Fruit fly (Drosophila melanogaster) whole organism, embryonic: ENCODE data around the gene CG31021.

Experiments used
- Aef1 ChIP-seq: fragments of 200-800 bp; sonication (Bioruptor generic); IDR thresholded peaks from 3 replicates; pipeline ENCODE4 v1.3.6; 2022; ENCODE audit warnings: missing biosample characterization, missing genetic modification characterization
- C15 ChIP-seq: fragments of 200-800 bp; sonication (Bioruptor generic); IDR thresholded peaks from 3 replicates; pipeline ENCODE4 v1.3.6; 2022; ENCODE audit warnings: missing biosample characterization, missing genetic modification characterization
- CG10366 ChIP-seq: fragments of 200-800 bp; sonication (Bioruptor generic); IDR thresholded peaks from 2 replicates; pipeline ENCODE4 v1.3.6; 2022; ENCODE audit warnings: missing biosample characterization, missing genetic modification characterization
- CG11085 ChIP-seq: fragments of 200-800 bp; sonication (Bioruptor generic); IDR thresholded peaks from 2 replicates; pipeline ENCODE4 v1.3.6; 2022; ENCODE audit warnings: missing biosample characterization, missing genetic modification characterization
- CG11696 ChIP-seq: fragments of 200-800 bp; sonication (Bioruptor generic); IDR thresholded peaks from 2 replicates; pipeline ENCODE4 v1.3.6; 2022; ENCODE audit warnings: missing biosample characterization, missing genetic modification characterization
- CG12236 ChIP-seq: fragments of 200-800 bp; sonication (Bioruptor generic); optimal IDR thresholded peaks from 2 replicates; lab custom pipeline; 2016; ENCODE audit warnings: missing biosample characterization, missing genetic modification characterization
- CG13123 ChIP-seq: fragments of 200-800 bp; sonication (Bioruptor generic); optimal IDR thresholded peaks from 2 replicates; lab custom pipeline; 2016; ENCODE audit warnings: missing biosample characterization, missing genetic modification characterization
- CG13624 ChIP-seq: fragments of 200-800 bp; sonication (Bioruptor generic); optimal IDR thresholded peaks from 2 replicates; lab custom pipeline; 2016; ENCODE audit warnings: missing biosample characterization, missing genetic modification characterization
- CG14860 ChIP-seq: fragments of 200-800 bp; sonication (Bioruptor generic); IDR thresholded peaks from 3 replicates; pipeline ENCODE4 v1.3.6; 2022; ENCODE audit warnings: missing biosample characterization, missing genetic modification characterization; ENCODE audit not compliant: partially characterized antibody
- CG15696 ChIP-seq: fragments of 200-800 bp; sonication (Bioruptor generic); optimal IDR thresholded peaks from 2 replicates; lab custom pipeline; 2019; ENCODE audit warnings: missing biosample characterization, mild to moderate bottlenecking, missing genetic modification characterization, moderate library complexity
- CG16779 ChIP-seq: fragments of 200-800 bp; sonication (Bioruptor generic); IDR thresholded peaks from 2 replicates; pipeline ENCODE4 v1.3.6; 2022; ENCODE audit warnings: missing biosample characterization, missing genetic modification characterization
- CG16863 ChIP-seq: fragments of 200-800 bp; sonication (Bioruptor generic); optimal IDR thresholded peaks from 3 replicates; lab custom pipeline; 2016; ENCODE audit warnings: missing biosample characterization, missing genetic modification characterization
- CG17328 ChIP-seq: fragments of 200-800 bp; sonication (Bioruptor generic); IDR thresholded peaks from 2 replicates; pipeline ENCODE4 v1.3.6; 2022; ENCODE audit warnings: missing biosample characterization, missing genetic modification characterization
- CG18619 ChIP-seq: fragments of 200-800 bp; sonication (Bioruptor generic); optimal IDR thresholded peaks from 3 replicates; lab custom pipeline; 2017; ENCODE audit warnings: missing biosample characterization, mild to moderate bottlenecking, missing genetic modification characterization
- CG2120 ChIP-seq: fragments of 200-800 bp; sonication (Bioruptor generic); optimal IDR thresholded peaks from 3 replicates; lab custom pipeline; 2016; ENCODE audit warnings: missing biosample characterization, missing genetic modification characterization
- CG2712 ChIP-seq: fragments of 200-800 bp; optimal IDR thresholded peaks from 3 replicates; lab custom pipeline; 2019; ENCODE audit warnings: missing biosample characterization, mild to moderate bottlenecking, missing genetic modification characterization, moderate library complexity
- CG2889 ChIP-seq: fragments of 200-800 bp; sonication (Bioruptor generic); IDR thresholded peaks from 3 replicates; pipeline ENCODE4 v1.3.6; 2022; ENCODE audit warnings: missing biosample characterization, missing genetic modification characterization
- CG3281 ChIP-seq: fragments of 200-800 bp; sonication (Bioruptor generic); optimal IDR thresholded peaks from 3 replicates; lab custom pipeline; 2017; ENCODE audit warnings: missing biosample characterization, mild to moderate bottlenecking, missing genetic modification characterization
- CG33213 ChIP-seq: fragments of 200-800 bp; sonication (Bioruptor generic); optimal IDR thresholded peaks from 3 replicates; lab custom pipeline; 2016; ENCODE audit warnings: missing biosample characterization, missing genetic modification characterization
- CG33557 ChIP-seq: fragments of 200-800 bp; sonication (Bioruptor generic); optimal IDR thresholded peaks from 2 replicates; lab custom pipeline; 2019; ENCODE audit warnings: missing biosample characterization, mild to moderate bottlenecking, missing genetic modification characterization, moderate library complexity
- CG8290 ChIP-seq, 3 experiments: fragments of 200-800 bp; sonication (Bioruptor generic); optimal IDR thresholded peaks; 2 replicates each; lab custom pipeline; 2016 to 2019; ENCODE audit warnings: missing biosample characterization in 3 of 3, missing genetic modification characterization in 3 of 3, mild to moderate bottlenecking in 2 of 3, moderate library complexity in 1 of 3
- CG8388 ChIP-seq: fragments of 200-800 bp; sonication (Bioruptor generic); optimal IDR thresholded peaks from 2 replicates; lab custom pipeline; 2019; ENCODE audit warnings: missing biosample characterization, mild to moderate bottlenecking, missing genetic modification characterization, moderate library complexity
- E2f1 ChIP-seq: fragments of 200-800 bp; sonication (Bioruptor generic); IDR thresholded peaks from 2 replicates; pipeline ENCODE4 v1.3.6; 2022; ENCODE audit warnings: missing biosample characterization, missing genetic modification characterization
- Eip74EF ChIP-seq, 2 experiments: fragments of 200-800 bp in 1 of 2; fragments of >200 bp in 1 of 2; sonication (Bioruptor generic) in 1 of 2; optimal IDR thresholded peaks; 2 replicates each; lab custom pipeline; 2017 to 2019; ENCODE audit warnings: missing biosample characterization in 2 of 2, missing genetic modification characterization in 2 of 2, mild to moderate bottlenecking in 1 of 2, moderate library complexity in 1 of 2
- HmgZ ChIP-seq: fragments of 200-800 bp; sonication (Bioruptor generic); optimal IDR thresholded peaks from 2 replicates; lab custom pipeline; 2018; ENCODE audit warnings: missing biosample characterization, mild to moderate bottlenecking, missing genetic modification characterization
- MBD-R2 ChIP-seq: fragments of 200-800 bp; sonication (Bioruptor generic); IDR thresholded peaks from 2 replicates; pipeline ENCODE4 v1.3.6; 2022; ENCODE audit warnings: missing biosample characterization, missing genetic modification characterization
- Med ChIP-seq: fragments of 200-800 bp; sonication (Bioruptor generic); peaks from one replicate; lab custom pipeline; 2016; ENCODE audit warnings: missing biosample characterization, missing genetic modification characterization, mild to moderate bottlenecking, inconsistent platforms, moderate library complexity
- Meics ChIP-seq: fragments of 200-800 bp; sonication (Bioruptor generic); optimal IDR thresholded peaks from 2 replicates; lab custom pipeline; 2017; ENCODE audit warnings: missing biosample characterization, mild to moderate bottlenecking, missing genetic modification characterization
- NC2α ChIP-seq: fragments of 200-800 bp; sonication (Bioruptor generic); optimal IDR thresholded peaks from 2 replicates; lab custom pipeline; 2016; ENCODE audit warnings: missing biosample characterization, missing genetic modification characterization
- Nf-YB ChIP-seq: fragments of 200-800 bp; sonication (Bioruptor generic); optimal IDR thresholded peaks from 3 replicates; lab custom pipeline; 2019; ENCODE audit warnings: missing biosample characterization, mild to moderate bottlenecking, missing genetic modification characterization, moderate library complexity
- Opbp ChIP-seq: fragments of 200-800 bp; sonication (Bioruptor generic); IDR thresholded peaks from 3 replicates; pipeline ENCODE4 v1.3.6; 2022; ENCODE audit warnings: missing biosample characterization, missing genetic modification characterization; ENCODE audit not compliant: partially characterized antibody
- Sry-δ ChIP-seq: fragments of 200-800 bp; sonication (Bioruptor generic); optimal IDR thresholded peaks from 2 replicates; lab custom pipeline; 2016; ENCODE audit warnings: missing biosample characterization, missing genetic modification characterization
- Stat92E ChIP-seq, 3 experiments: fragments of >200 bp in 2 of 3; fragments of 200-800 bp in 1 of 3; sonication (Bioruptor generic) in 1 of 3; optimal IDR thresholded peaks; 2 replicates each; lab custom pipeline; 2017 to 2019; ENCODE audit warnings: missing biosample characterization in 3 of 3, missing genetic modification characterization in 3 of 3, mild to moderate bottlenecking in 1 of 3, moderate library complexity in 1 of 3
- ac ChIP-seq: fragments of 200-800 bp; sonication (Bioruptor generic); optimal IDR thresholded peaks from 3 replicates; lab custom pipeline; 2017; ENCODE audit warnings: missing biosample characterization, mild to moderate bottlenecking, missing genetic modification characterization
- bab2 ChIP-seq: fragments of 200-800 bp; sonication (Bioruptor generic); optimal IDR thresholded peaks from 2 replicates; lab custom pipeline; 2016; ENCODE audit warnings: missing biosample characterization, missing genetic modification characterization
- bigmax ChIP-seq: fragments of 200-800 bp; sonication (Bioruptor generic); optimal IDR thresholded peaks from 2 replicates; lab custom pipeline; 2018; ENCODE audit warnings: missing biosample characterization, mild to moderate bottlenecking, missing genetic modification characterization
- cato ChIP-seq: fragments of 200-800 bp; sonication (Bioruptor generic); optimal IDR thresholded peaks from 2 replicates; lab custom pipeline; 2016; ENCODE audit warnings: missing biosample characterization, missing genetic modification characterization, borderline replicate concordance
- caup ChIP-seq: fragments of 200-800 bp; sonication (Bioruptor generic); optimal IDR thresholded peaks from 3 replicates; lab custom pipeline; 2017; ENCODE audit warnings: missing biosample characterization, mild to moderate bottlenecking, missing genetic modification characterization, moderate library complexity; ENCODE audit not compliant: severe bottlenecking
- chn ChIP-seq: fragments of 200-800 bp; sonication (Bioruptor generic); optimal IDR thresholded peaks from 2 replicates; lab custom pipeline; 2016; ENCODE audit warnings: missing biosample characterization, missing genetic modification characterization
- dm ChIP-seq: fragments of 200-800 bp; sonication (Bioruptor generic); optimal IDR thresholded peaks from 3 replicates; lab custom pipeline; 2016; ENCODE audit warnings: missing biosample characterization, missing genetic modification characterization
- fu2 ChIP-seq: fragments of 200-800 bp; sonication (Bioruptor generic); optimal IDR thresholded peaks from 2 replicates; lab custom pipeline; 2016; ENCODE audit warnings: missing biosample characterization, missing genetic modification characterization
- gfzf ChIP-seq: fragments of 200-800 bp; sonication (Bioruptor generic); optimal IDR thresholded peaks from 2 replicates; lab custom pipeline; 2016; ENCODE audit warnings: missing biosample characterization, mild to moderate bottlenecking, missing genetic modification characterization, moderate library complexity
- ken ChIP-seq: fragments of 200-800 bp; sonication (Bioruptor generic); IDR thresholded peaks from 3 replicates; pipeline ENCODE4 v1.3.6; 2022; ENCODE audit warnings: missing biosample characterization, missing genetic modification characterization
- mam ChIP-seq: fragments of 200-800 bp; sonication (Bioruptor generic); optimal IDR thresholded peaks from 3 replicates; lab custom pipeline; 2016; ENCODE audit warnings: missing biosample characterization, missing genetic modification characterization
- oc ChIP-seq: fragments of 200-800 bp; sonication (Bioruptor generic); optimal IDR thresholded peaks from 2 replicates; lab custom pipeline; 2018; ENCODE audit warnings: missing biosample characterization, mild to moderate bottlenecking, missing genetic modification characterization, moderate library complexity
- onecut ChIP-seq: fragments of 200-800 bp; sonication (Bioruptor generic); IDR thresholded peaks from 2 replicates; pipeline ENCODE4 v1.3.6; 2022; ENCODE audit warnings: missing biosample characterization, missing genetic modification characterization
- p53 ChIP-seq: fragments of 200-800 bp; sonication (Bioruptor generic); optimal IDR thresholded peaks from 2 replicates; lab custom pipeline; 2016; ENCODE audit warnings: missing biosample characterization, missing genetic modification characterization
- slp2 ChIP-seq: fragments of 200-800 bp; sonication (Bioruptor generic); optimal IDR thresholded peaks from 2 replicates; lab custom pipeline; 2016; ENCODE audit warnings: missing biosample characterization, missing genetic modification characterization
- sug ChIP-seq: fragments of 200-800 bp; optimal IDR thresholded peaks from 2 replicates; lab custom pipeline; 2019; ENCODE audit warnings: missing biosample characterization, mild to moderate bottlenecking, missing genetic modification characterization, moderate library complexity

Gene CG31021

DNA sequence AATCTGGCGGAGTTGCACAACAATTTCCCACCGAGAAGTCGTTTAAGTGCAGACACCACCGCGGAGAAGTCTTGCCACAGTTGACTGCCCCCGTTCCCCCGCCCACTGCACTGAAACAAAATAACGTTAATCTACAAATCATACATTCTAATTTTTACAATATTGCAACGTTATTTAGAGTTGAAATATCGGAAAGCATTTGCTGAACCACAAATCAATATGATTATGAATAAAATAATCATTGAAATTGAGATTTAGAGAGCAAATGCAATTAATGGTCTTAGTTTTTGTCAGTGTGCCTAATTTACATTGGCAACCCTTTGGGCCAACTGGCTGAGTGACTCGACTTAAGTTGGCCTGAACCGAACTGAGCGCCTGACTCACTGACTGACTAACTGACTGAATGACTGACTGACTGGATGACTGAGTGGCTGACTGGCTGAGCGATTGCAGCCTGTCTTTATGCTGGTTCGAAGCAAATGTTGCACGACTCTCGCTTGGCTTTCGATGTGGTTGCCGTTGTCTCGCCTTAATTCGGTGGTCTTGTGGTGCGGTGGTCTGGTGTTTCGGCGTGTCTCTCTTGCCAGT lies 31.4 kb upstream of the CG31021 start (continued):
- TF ChIP-seq Nf-YB = peak; percentile 55
- TF ChIP-seq slp2 (GFP tag; lab: Kevin White, UChicago) = peak; percentile 23
- TF ChIP-seq Aef1 = peak; percentile 57; the same call in 2 of the 3 replicates
- peak; percentile 81 for TF ChIP-seq CG17328 (GFP tag; lab: Robert Waterston, UW)
- TF ChIP-seq CG18619 (GFP tag; lab: Kevin White, UChicago) = peak; percentile 45
- TF ChIP-seq ken (GFP tag; lab: Robert Waterston, UW) = peak; percentile 62; the same call in 1 of the 3 replicates
- peak; percentile 90 for TF ChIP-seq CG2712 (tag; lab: Kevin White, UChicago)
- TF ChIP-seq Sry-δ (GFP tag; lab: Kevin White, UChicago) = peak; percentile 16
- TF ChIP-seq caup = peak; percentile 59
- no peak for TF ChIP-seq dm (GFP tag; lab: Kevin White, UChicago)
- TF ChIP-seq Eip74EF (GFP tag; optimal IDR thresholded peaks at IDR 0.05; lab: Kevin White, UChicago) = peak in 1 of 2 experiments; percentile 69
- peak; percentile 74 for TF ChIP-seq CG33557 (GFP tag; lab: Kevin White, UChicago)
- TF ChIP-seq CG13123 (GFP tag; lab: Kevin White, UChicago) = peak; percentile 56
- TF ChIP-seq CG11696 (GFP tag; lab: Robert Waterston, UW) = peak; percentile 59
- TF ChIP-seq E2f1 (GFP tag; lab: Robert Waterston, UW) = peak; percentile 75
- peak; percentile 66 for TF ChIP-seq chn (GFP tag; lab: Kevin White, UChicago)
- TF ChIP-seq Stat92E (GFP tag; optimal IDR thresholded peaks at IDR 0.05; lab: Kevin White, UChicago) = no peak
- peak; percentile 62 for TF ChIP-seq CG12236 (GFP tag; lab: Kevin White, UChicago)
- TF ChIP-seq C15 (GFP tag; lab: Robert Waterston, UW) = 0 out of 3 replicates have a peak, but pooled peaks have one; percentile 48
- TF ChIP-seq sug = peak; percentile 35
- peak; percentile 42; the same call in 1 of the 3 replicates for TF ChIP-seq CG2889
- peak; percentile 70 for TF ChIP-seq CG16863
- TF ChIP-seq Opbp = no peak
- TF ChIP-seq bigmax (GFP tag; lab: Kevin White, UChicago) = no peak
- TF ChIP-seq CG33213 (GFP tag; lab: Kevin White, UChicago) = peak; percentile 42
- TF ChIP-seq CG2120 (GFP tag; lab: Kevin White, UChicago) = peak; percentile 54
- peak; percentile 80 for TF ChIP-seq CG10366 (GFP tag; lab: Robert Waterston, UW)
- peak; percentile 40 for TF ChIP-seq NC2α (GFP tag; lab: Kevin White, UChicago)
- peak; percentile 47 for TF ChIP-seq CG15696 (tag; lab: Kevin White, UChicago)
- TF ChIP-seq CG3281 = peak; percentile 54
- TF ChIP-seq CG8290 (GFP tag; optimal IDR thresholded peaks at IDR 0.05; lab: Kevin White, UChicago) = peak; percentile 36
- peak in 1 of 2 experiments; percentile 91 for TF ChIP-seq CG8290 (tag; optimal IDR thresholded peaks at IDR 0.05; lab: Kevin White, UChicago)
- peak; percentile 24; the same call in 1 of the 2 replicates for TF ChIP-seq MBD-R2 (GFP tag; lab: Robert Waterston, UW)
- peak; percentile 58 for TF ChIP-seq mam (GFP tag; lab: Kevin White, UChicago)
- no peak for TF ChIP-seq CG11085
- TF ChIP-seq CG13624 = peak; percentile 43
- no peak for TF ChIP-seq gfzf (GFP tag; lab: Kevin White, UChicago)
- peak; percentile 57 for TF ChIP-seq bab2 (GFP tag; lab: Kevin White, UChicago)
- peak; percentile 66 for TF ChIP-seq HmgZ (tag; lab: Kevin White, UChicago)
- TF ChIP-seq CG14860 = no peak
- TF ChIP-seq fu2 (GFP tag; lab: Kevin White, UChicago) = peak; percentile 23
- peak; percentile 77 for TF ChIP-seq onecut (GFP tag; lab: Robert Waterston, UW)
- no peak for TF ChIP-seq CG16779 (GFP tag; lab: Robert Waterston, UW)
- TF ChIP-seq ac (GFP tag; lab: Kevin White, UChicago) = no peak
- peak; percentile 85 for TF ChIP-seq Med (GFP tag; lab: Kevin White, UChicago)
- peak; percentile 20 for TF ChIP-seq p53 (GFP tag; lab: Kevin White, UChicago)
- TF ChIP-seq CG8388 = peak; percentile 86
- TF ChIP-seq cato (GFP tag; lab: Kevin White, UChicago) = peak; percentile 28
- peak; percentile 58 for TF ChIP-seq Meics
- peak; percentile 89 for TF ChIP-seq oc (tag; lab: Kevin White, UChicago)
